Worm (Caenorhabditis elegans): ENCODE measurements around the gene rpb-6.

Gene rpb-6

ce11 chrII:10547803-10548693 is 31.1 kb upstream of the rpb-6 start:
- TF ChIP-seq ttx-3 (tag; optimal IDR thresholded peaks at IDR 0.05) (no peak), hlh-30 (tag; optimal IDR thresholded peaks at IDR 0.05; ENCODE audit: insufficient read depth) (peak; percentile 92), C08G9.2 (tag; optimal IDR thresholded peaks at IDR 0.05) (no peak), elt-2 (tag; optimal IDR thresholded peaks at IDR 0.05) (peak; percentile 39), ceh-24 (tag; optimal IDR thresholded peaks at IDR 0.05) (no peak), ceh-31 (tag; optimal IDR thresholded peaks at IDR 0.05) (peak; percentile 10)

- peak; percentile 81 for TF ChIP-seq ceh-31 (tag; optimal IDR thresholded peaks at IDR 0.05)
- TF ChIP-seq ceh-24 (tag; optimal IDR thresholded peaks at IDR 0.05), result no peak
- peak; percentile 92 for TF ChIP-seq ceh-34 (tag; optimal IDR thresholded peaks at IDR 0.05)
- no peak for TF ChIP-seq elt-2 (tag; optimal IDR thresholded peaks at IDR 0.05)
- TF ChIP-seq ztf-16 (tag; optimal IDR thresholded peaks at IDR 0.05), result peak; percentile 5
- TF ChIP-seq ttx-3 (tag; optimal IDR thresholded peaks at IDR 0.05), result no peak
- TF ChIP-seq unc-42 (tag; optimal IDR thresholded peaks at IDR 0.05), result peak; percentile 70
- TF ChIP-seq hlh-15 (tag; optimal IDR thresholded peaks at IDR 0.05), result no peak
- TF ChIP-seq pqm-1 (tag; optimal IDR thresholded peaks at IDR 0.05), result peak; percentile 32
- TF ChIP-seq hlh-30 (tag; optimal IDR thresholded peaks at IDR 0.05; ENCODE audit: insufficient read depth), result peak; percentile 96
- no peak for TF ChIP-seq dmd-4 (tag; optimal IDR thresholded peaks at IDR 0.05; ENCODE audit: borderline replicate concordance)
- no peak for TF ChIP-seq hlh-6 (tag; optimal IDR thresholded peaks at IDR 0.05)
- no peak for TF ChIP-seq ceh-19 (GFP tag; optimal IDR thresholded peaks at IDR 0.05)
- TF ChIP-seq sdc-2 (tag; optimal IDR thresholded peaks at IDR 0.05), result peak; percentile 30
- TF ChIP-seq K09A11.1 (tag; optimal IDR thresholded peaks at IDR 0.05; ENCODE audit: insufficient read depth), result peak; percentile 15
- no peak for TF ChIP-seq sox-2 (GFP tag; IDR thresholded peaks at IDR 0.05)
- peak; percentile 28 for TF ChIP-seq unc-55 (GFP tag; optimal IDR thresholded peaks at IDR 0.05)
- no peak for TF ChIP-seq zip-5 (tag; optimal IDR thresholded peaks at IDR 0.05)
- no peak for TF ChIP-seq unc-86 (tag; optimal IDR thresholded peaks at IDR 0.05)
- TF ChIP-seq hlh-8 (tag; optimal IDR thresholded peaks at IDR 0.05), result no peak
- peak; percentile 42 for TF ChIP-seq pha-2 (tag; optimal IDR thresholded peaks at IDR 0.05)
- no peak for TF ChIP-seq lim-6 (tag; optimal IDR thresholded peaks at IDR 0.05)
- peak; percentile 30 for TF ChIP-seq T23F11.4 (GFP tag; optimal IDR thresholded peaks at IDR 0.05)
- peak; percentile 18 for TF ChIP-seq madf-2 (tag; optimal IDR thresholded peaks at IDR 0.05)
- peak; percentile 62 for TF ChIP-seq tbx-2 (tag; optimal IDR thresholded peaks at IDR 0.05)
- no peak for TF ChIP-seq ceh-2 (tag; optimal IDR thresholded peaks at IDR 0.05)
- peak; percentile 11 for TF ChIP-seq pha-4 (tag; optimal IDR thresholded peaks at IDR 0.05)
- TF ChIP-seq elt-4 (tag; optimal IDR thresholded peaks at IDR 0.05), result no peak
- TF ChIP-seq gmeb-2 (tag; optimal IDR thresholded peaks at IDR 0.05), result peak; percentile 2
- TF ChIP-seq ceh-18 (tag; optimal IDR thresholded peaks at IDR 0.05), result peak; percentile 88
- TF ChIP-seq sox-4 (tag; optimal IDR thresholded peaks at IDR 0.05), result no peak
- no peak for TF ChIP-seq hlh-13 (GFP tag; optimal IDR thresholded peaks at IDR 0.05)
- no peak for TF ChIP-seq odd-2 (tag; optimal IDR thresholded peaks at IDR 0.05)
- TF ChIP-seq pax-1 (tag; optimal IDR thresholded peaks at IDR 0.05), result peak; percentile 42
- TF ChIP-seq nhr-11 (tag; optimal IDR thresholded peaks at IDR 0.05), result no peak
- peak; percentile 76 for TF ChIP-seq ets-4 (tag; optimal IDR thresholded peaks at IDR 0.05)
- peak; percentile 25 for TF ChIP-seq syd-9 (tag; optimal IDR thresholded peaks at IDR 0.05)
- TF ChIP-seq Y22D7AL.16 (tag; optimal IDR thresholded peaks at IDR 0.05), result no peak
- no peak for TF ChIP-seq che-1 (tag; optimal IDR thresholded peaks at IDR 0.05)
- TF ChIP-seq ceh-14 (tag; optimal IDR thresholded peaks at IDR 0.05), result peak; percentile 61
- peak; percentile 38; the same call in 1 of the 2 replicates for TF ChIP-seq unc-3 (GFP tag; conservative IDR thresholded peaks at IDR 0.05)
- no peak for TF ChIP-seq unc-3 (tag; optimal IDR thresholded peaks at IDR 0.05)
- peak; percentile 90 for TF ChIP-seq ref-2 (tag; optimal IDR thresholded peaks at IDR 0.05)
- TF ChIP-seq ceh-30 (tag; optimal IDR thresholded peaks at IDR 0.05), result no peak
- TF ChIP-seq mec-3 (tag; optimal IDR thresholded peaks at IDR 0.05; ENCODE audit: borderline replicate concordance), result peak; percentile 53
Measured at ce11 chrII:10548778-10549671, 30.2 kb upstream of the rpb-6 start.
